Worm (Caenorhabditis elegans): ENCODE results near the gene Y69H2.17.

The Y69H2.17 gene

ce11 chrV:18719956-18720489, 35.3 kb downstream of the Y69H2.17 start, which contains the start of gene Y17D7C.2:
Gene Y17D7C.2 (minus strand): TSS chrV:18719987.
- TF ChIP-seq zip-5 (tag; optimal IDR thresholded peaks at IDR 0.05) (peak; percentile 2), rnt-1 (tag; optimal IDR thresholded peaks at IDR 0.05) (peak; percentile 40), ztf-16 (tag; optimal IDR thresholded peaks at IDR 0.05) (no peak), ceh-19 (GFP tag; optimal IDR thresholded peaks at IDR 0.05) (peak; percentile 65), pqm-1 (tag; optimal IDR thresholded peaks at IDR 0.05) (no peak), pat-9 (tag; optimal IDR thresholded peaks at IDR 0.05) (peak; percentile 36), ceh-6 (GFP tag; optimal IDR thresholded peaks at IDR 0.05) (peak; percentile 46), ceh-31 (tag; optimal IDR thresholded peaks at IDR 0.05) (peak; percentile 2), nhr-232 (tag; optimal IDR thresholded peaks at IDR 0.05) (peak; percentile 57), syd-9 (tag; optimal IDR thresholded peaks at IDR 0.05) (peak; percentile 21), elt-2 (tag; optimal IDR thresholded peaks at IDR 0.05) (peak; percentile 66), tbx-7 (tag; optimal IDR thresholded peaks at IDR 0.05) (peak; percentile 13), hlh-13 (GFP tag; optimal IDR thresholded peaks at IDR 0.05) (peak; percentile 32), ceh-30 (tag; optimal IDR thresholded peaks at IDR 0.05) (no peak), nfya-1 (tag; optimal IDR thresholded peaks at IDR 0.05) (no peak), ahr-1 (tag; optimal IDR thresholded peaks at IDR 0.05) (peak; percentile 2)

ce11 chrV:18721873-18722272, 37.1 kb downstream of the Y69H2.17 start:
- no peak for TF ChIP-seq tbx-2 (tag; optimal IDR thresholded peaks at IDR 0.05)
- TF ChIP-seq unc-86 (tag; optimal IDR thresholded peaks at IDR 0.05): peak; percentile 7

ce11 chrV:18722510-18723299, 38.0 kb downstream of the Y69H2.17 start:
- TF ChIP-seq hlh-8 (tag; optimal IDR thresholded peaks at IDR 0.05): no peak
- TF ChIP-seq ceh-19 (GFP tag; optimal IDR thresholded peaks at IDR 0.05): no peak
- peak; percentile 88 for TF ChIP-seq dve-1 (tag; optimal IDR thresholded peaks at IDR 0.05)
- TF ChIP-seq ceh-2 (tag; optimal IDR thresholded peaks at IDR 0.05): no peak
- no peak for TF ChIP-seq ttx-3 (tag; optimal IDR thresholded peaks at IDR 0.05)
- TF ChIP-seq ceh-9 (tag; optimal IDR thresholded peaks at IDR 0.05): peak; percentile 37
- no peak for TF ChIP-seq fkh-6 (tag; optimal IDR thresholded peaks at IDR 0.05)
- TF ChIP-seq zip-5 (tag; optimal IDR thresholded peaks at IDR 0.05): no peak
- peak; percentile 35 for TF ChIP-seq odd-2 (tag; optimal IDR thresholded peaks at IDR 0.05)

ce11 chrV:18723604-18724003, 38.9 kb downstream of the Y69H2.17 start:
- TF ChIP-seq fkh-10 (GFP tag; optimal IDR thresholded peaks at IDR 0.05) (no peak), ref-2 (tag; optimal IDR thresholded peaks at IDR 0.05) (no peak), ceh-18 (tag; optimal IDR thresholded peaks at IDR 0.05) (peak; percentile 31), ceh-24 (tag; optimal IDR thresholded peaks at IDR 0.05) (no peak), ceh-31 (tag; optimal IDR thresholded peaks at IDR 0.05) (peak; percentile 97), syd-9 (tag; optimal IDR thresholded peaks at IDR 0.05) (peak; percentile 29), npax-4 (tag; optimal IDR thresholded peaks at IDR 0.05) (no peak), zip-5 (tag; optimal IDR thresholded peaks at IDR 0.05) (no peak), sox-4 (tag; optimal IDR thresholded peaks at IDR 0.05) (no peak), unc-86 (tag; optimal IDR thresholded peaks at IDR 0.05) (peak; percentile 54), ceh-2 (tag; optimal IDR thresholded peaks at IDR 0.05) (peak; percentile 7), C38D4.7 (GFP tag; optimal IDR thresholded peaks at IDR 0.05) (no peak), ttx-3 (tag; optimal IDR thresholded peaks at IDR 0.05) (no peak), pat-9 (tag; optimal IDR thresholded peaks at IDR 0.05) (peak; percentile 49), lim-6 (tag; optimal IDR thresholded peaks at IDR 0.05) (peak; percentile 56), pax-1 (tag; optimal IDR thresholded peaks at IDR 0.05) (peak; percentile 70), nhr-232 (tag; optimal IDR thresholded peaks at IDR 0.05) (no peak), odd-2 (tag; optimal IDR thresholded peaks at IDR 0.05) (peak; percentile 24), nhr-11 (tag; optimal IDR thresholded peaks at IDR 0.05) (no peak), ahr-1 (tag; optimal IDR thresholded peaks at IDR 0.05) (no peak), tbx-7 (tag; optimal IDR thresholded peaks at IDR 0.05) (no peak), dve-1 (tag; optimal IDR thresholded peaks at IDR 0.05) (peak; percentile 52), gmeb-2 (tag; optimal IDR thresholded peaks at IDR 0.05) (no peak), ceh-14 (tag; optimal IDR thresholded peaks at IDR 0.05) (peak; percentile 76), hlh-8 (tag; optimal IDR thresholded peaks at IDR 0.05) (no peak), ceh-9 (tag; optimal IDR thresholded peaks at IDR 0.05) (no peak), che-1 (tag; optimal IDR thresholded peaks at IDR 0.05) (no peak), nfya-1 (tag; optimal IDR thresholded peaks at IDR 0.05) (peak; percentile 97), eyg-1 (tag; optimal IDR thresholded peaks at IDR 0.05) (no peak), ztf-16 (tag; optimal IDR thresholded peaks at IDR 0.05) (peak; percentile 26), hlh-6 (tag; optimal IDR thresholded peaks at IDR 0.05) (no peak), ceh-22 (tag; optimal IDR thresholded peaks at IDR 0.05) (peak; percentile 9), ets-4 (tag; optimal IDR thresholded peaks at IDR 0.05) (peak; percentile 62), hlh-13 (GFP tag; optimal IDR thresholded peaks at IDR 0.05) (no peak), C08G9.2 (tag; optimal IDR thresholded peaks at IDR 0.05) (peak; percentile 49)

All from whole organism, late embryonic.